Fruit fly (Drosophila melanogaster): Measurements from ENCODE around the gene CG4815.

CG4815 gene

dm6 chr3R:27953890-27954289 is 36.7 kb downstream of the CG4815 start, which contains the start of gene CG4951 (continued):
- TF ChIP-seq Sin3A (optimal IDR thresholded peaks at IDR 0.05) (peak; percentile 62), Max (GFP tag; optimal IDR thresholded peaks at IDR 0.05) (no peak), Bteb2 (GFP tag; optimal IDR thresholded peaks at IDR 0.05) (no peak), HLH4C (GFP tag; IDR thresholded peaks at IDR 0.05; ENCODE audit: partially characterized antibody) (peak; percentile 75), CG12659 (GFP tag; optimal IDR thresholded peaks at IDR 0.05) (peak; percentile 2), stwl (tag; optimal IDR thresholded peaks at IDR 0.05) (peak; percentile 64), Bgb (GFP tag; IDR thresholded peaks at IDR 0.05; ENCODE audit: partially characterized antibody) (peak; percentile 61), CG18262 (tag; optimal IDR thresholded peaks at IDR 0.05) (no peak), dimm (GFP tag; IDR thresholded peaks at IDR 0.05) (no peak), CG14860 (GFP tag; IDR thresholded peaks at IDR 0.05; ENCODE audit: partially characterized antibody) (peak; percentile 53; the same call in 2 of the 3 replicates), CG2116 (GFP tag; optimal IDR thresholded peaks at IDR 0.05) (peak; percentile 68), CG34224 (GFP tag; IDR thresholded peaks at IDR 0.05; ENCODE audit: partially characterized antibody) (peak; percentile 57; the same call in 2 of the 3 replicates), CG15514 (GFP tag; optimal IDR thresholded peaks at IDR 0.05) (peak; percentile 68), MESR4 (GFP tag; optimal IDR thresholded peaks at IDR 0.05) (peak; percentile 52), CG43689 (GFP tag; IDR thresholded peaks at IDR 0.05) (no peak), Dp (GFP tag; optimal IDR thresholded peaks at IDR 0.05) (peak; percentile 96), ara (GFP tag; IDR thresholded peaks at IDR 0.05) (no peak), luna (GFP tag; optimal IDR thresholded peaks at IDR 0.05) (no peak), CG8478 (optimal IDR thresholded peaks at IDR 0.05) (no peak), CG4360 (GFP tag; IDR thresholded peaks at IDR 0.05) (peak; percentile 85), Xbp1 (GFP tag; optimal IDR thresholded peaks at IDR 0.05) (no peak), H2.0 (GFP tag; IDR thresholded peaks at IDR 0.05) (no peak), CG31365 (tag; optimal IDR thresholded peaks at IDR 0.05) (no peak), CG11696 (GFP tag; IDR thresholded peaks at IDR 0.05) (no peak), vvl (GFP tag; IDR thresholded peaks at IDR 0.05) (peak; percentile 34; the same call in 1 of the 2 replicates), Scr (GFP tag; IDR thresholded peaks at IDR 0.05; ENCODE audit: partially characterized antibody) (peak; percentile 60), mam (GFP tag; optimal IDR thresholded peaks at IDR 0.05) (no peak), CG2712 (tag; optimal IDR thresholded peaks at IDR 0.05) (no peak), NfI (GFP tag; optimal IDR thresholded peaks at IDR 0.05) (no peak), Atf3 (GFP tag; optimal IDR thresholded peaks at IDR 0.05) (no peak), CG12299 (tag; optimal IDR thresholded peaks at IDR 0.05) (no peak), gfzf (GFP tag; optimal IDR thresholded peaks at IDR 0.05) (peak; percentile 79), CG10366 (GFP tag; IDR thresholded peaks at IDR 0.05) (no peak), CG17328 (GFP tag; IDR thresholded peaks at IDR 0.05) (no peak), Opbp (GFP tag; IDR thresholded peaks at IDR 0.05; ENCODE audit: partially characterized antibody) (0 out of 3 replicates have a peak, but pooled peaks have one; percentile 28), vnd (GFP tag; IDR thresholded peaks at IDR 0.05; ENCODE audit: partially characterized antibody) (peak; percentile 36; the same call in 1 of the 3 replicates), HmgZ (tag; optimal IDR thresholded peaks at IDR 0.05) (peak; percentile 47), bigmax (GFP tag; optimal IDR thresholded peaks at IDR 0.05) (peak; percentile 36), CG16813 (GFP tag; IDR thresholded peaks at IDR 0.05; ENCODE audit: partially characterized antibody) (peak; percentile 36; the same call in 1 of the 3 replicates), mld (GFP tag; IDR thresholded peaks at IDR 0.05; ENCODE audit: partially characterized antibody) (0 out of 3 replicates have a peak, but pooled peaks have one; percentile 27), CG10959 (GFP tag; IDR thresholded peaks at IDR 0.05) (no peak), ato (GFP tag; IDR thresholded peaks at IDR 0.05; ENCODE audit: partially characterized antibody) (0 out of 2 replicates have a peak, but pooled peaks have one; percentile 23), CG3847 (GFP tag; IDR thresholded peaks at IDR 0.05) (peak; percentile 56), CG6654 (GFP tag; optimal IDR thresholded peaks at IDR 0.05) (no peak), Antp (GFP tag; optimal IDR thresholded peaks at IDR 0.05) (no peak), nerfin-2 (GFP tag; IDR thresholded peaks at IDR 0.05; ENCODE audit: partially characterized antibody) (peak; percentile 62; the same call in 1 of the 2 replicates), CkIIα-i1 (GFP tag; IDR thresholded peaks at IDR 0.05) (no peak), zen2 (GFP tag; IDR thresholded peaks at IDR 0.05; ENCODE audit: partially characterized antibody) (peak; percentile 63), knrl (GFP tag; IDR thresholded peaks at IDR 0.05; ENCODE audit: partially characterized antibody) (peak; percentile 32; the same call in 1 of the 3 replicates), trem (tag; optimal IDR thresholded peaks at IDR 0.05) (peak; percentile 66)
